Fruit fly (Drosophila melanogaster) whole organism, embryonic: ENCODE data around the gene CG34179.

Experiments used
- BEAF-32 ChIP-seq: fragments of 200-800 bp; sonication (Bioruptor generic); optimal IDR thresholded peaks from 3 replicates; lab custom pipeline; 2017; ENCODE audit warnings: missing biosample characterization, missing genetic modification characterization, mild to moderate bottlenecking, moderate library complexity, missing genetic modification reagents
- CG10366 ChIP-seq: fragments of 200-800 bp; sonication (Bioruptor generic); IDR thresholded peaks from 2 replicates; pipeline ENCODE4 v1.3.6; 2022; ENCODE audit warnings: missing biosample characterization, missing genetic modification characterization
- CG12155 ChIP-seq: fragments of 200-800 bp; sonication (Bioruptor generic); optimal IDR thresholded peaks from 3 replicates; lab custom pipeline; 2016; ENCODE audit warnings: missing biosample characterization, missing genetic modification characterization
- CG13287 ChIP-seq: fragments of 200-800 bp; sonication (Bioruptor generic); IDR thresholded peaks from 2 replicates; pipeline ENCODE4 v1.3.6; 2022; ENCODE audit warnings: missing biosample characterization, missing genetic modification characterization; ENCODE audit not compliant: partially characterized antibody
- CG14710 ChIP-seq: fragments of 200-800 bp; sonication (Bioruptor generic); optimal IDR thresholded peaks from 3 replicates; lab custom pipeline; 2019; ENCODE audit warnings: missing biosample characterization, mild to moderate bottlenecking, missing genetic modification characterization, moderate library complexity
- CG1603 ChIP-seq: fragments of 200-800 bp; sonication (Bioruptor generic); optimal IDR thresholded peaks from 2 replicates; lab custom pipeline; 2019; ENCODE audit warnings: missing biosample characterization, mild to moderate bottlenecking, missing genetic modification characterization, moderate library complexity
- CG16813 ChIP-seq: fragments of 200-800 bp; sonication (Bioruptor generic); IDR thresholded peaks from 3 replicates; pipeline ENCODE4 v1.3.6; 2022; ENCODE audit warnings: missing biosample characterization, missing genetic modification characterization; ENCODE audit not compliant: partially characterized antibody
- CG17829 ChIP-seq: fragments of 200-800 bp; optimal IDR thresholded peaks from 2 replicates; lab custom pipeline; 2019; ENCODE audit warnings: missing biosample characterization, mild to moderate bottlenecking, missing genetic modification characterization, moderate library complexity
- CG18619 ChIP-seq: fragments of 200-800 bp; sonication (Bioruptor generic); optimal IDR thresholded peaks from 3 replicates; lab custom pipeline; 2017; ENCODE audit warnings: missing biosample characterization, mild to moderate bottlenecking, missing genetic modification characterization
- CG34224 ChIP-seq: fragments of 200-800 bp; sonication (Bioruptor generic); IDR thresholded peaks from 3 replicates; pipeline ENCODE4 v1.3.6; 2022; ENCODE audit warnings: missing biosample characterization, missing genetic modification characterization; ENCODE audit not compliant: partially characterized antibody
- CG4617 ChIP-seq: fragments of 200-800 bp; sonication (Bioruptor generic); optimal IDR thresholded peaks from 3 replicates; lab custom pipeline; 2016; ENCODE audit warnings: missing biosample characterization, missing genetic modification characterization, borderline replicate concordance
- CG5180 ChIP-seq: fragments of 200-800 bp; sonication (Bioruptor generic); optimal IDR thresholded peaks from 3 replicates; lab custom pipeline; 2017; ENCODE audit warnings: missing biosample characterization, missing genetic modification characterization, mild to moderate bottlenecking, moderate library complexity, missing genetic modification reagents
- CG6254 ChIP-seq: fragments of 200-800 bp; sonication (Bioruptor generic); optimal IDR thresholded peaks from 3 replicates; lab custom pipeline; 2017; ENCODE audit warnings: mild to moderate bottlenecking, missing biosample characterization, missing genetic modification reagents, missing genetic modification characterization
- CG6791 ChIP-seq: fragments of 200-800 bp; sonication (Bioruptor generic); IDR thresholded peaks from 3 replicates; pipeline ENCODE4 v1.3.6; 2022; ENCODE audit warnings: missing biosample characterization, missing genetic modification characterization; ENCODE audit not compliant: partially characterized antibody
- Deaf1 ChIP-seq: fragments of 200-800 bp; optimal IDR thresholded peaks from 3 replicates; lab custom pipeline; 2019; ENCODE audit warnings: missing biosample characterization, mild to moderate bottlenecking, missing genetic modification characterization, moderate library complexity
- Dp ChIP-seq: fragments of 200-800 bp; sonication (Bioruptor generic); optimal IDR thresholded peaks from 2 replicates; lab custom pipeline; 2018; ENCODE audit warnings: missing biosample characterization, mild to moderate bottlenecking, missing genetic modification characterization, moderate library complexity
- Dref ChIP-seq: fragments of 200-800 bp; sonication (Bioruptor generic); IDR thresholded peaks from 2 replicates; pipeline ENCODE4 v1.3.6; 2022; ENCODE audit warnings: missing biosample characterization, missing genetic modification characterization
- E2f2 ChIP-seq: fragments of 200-800 bp; sonication (Bioruptor generic); IDR thresholded peaks from 2 replicates; pipeline ENCODE4 v1.3.6; 2022; ENCODE audit warnings: missing biosample characterization, missing genetic modification characterization
- Jarid2 ChIP-seq: fragments of 200-800 bp; sonication (Bioruptor generic); optimal IDR thresholded peaks from 3 replicates; lab custom pipeline; 2017; ENCODE audit warnings: mild to moderate bottlenecking, missing biosample characterization, missing genetic modification reagents, missing genetic modification characterization
- MESR4 ChIP-seq: fragments of 200-800 bp; sonication (Bioruptor generic); optimal IDR thresholded peaks from 2 replicates; lab custom pipeline; 2018; ENCODE audit warnings: missing biosample characterization, mild to moderate bottlenecking, missing genetic modification characterization, moderate library complexity
- Med ChIP-seq: fragments of 200-800 bp; sonication (Bioruptor generic); peaks from one replicate; lab custom pipeline; 2016; ENCODE audit warnings: missing biosample characterization, missing genetic modification characterization, mild to moderate bottlenecking, inconsistent platforms, moderate library complexity
- NFAT ChIP-seq: fragments of 200-800 bp; sonication (Bioruptor generic); IDR thresholded peaks from 2 replicates; pipeline ENCODE4 v1.3.6; 2022; ENCODE audit warnings: missing biosample characterization, missing genetic modification characterization
- Opbp ChIP-seq: fragments of 200-800 bp; sonication (Bioruptor generic); IDR thresholded peaks from 3 replicates; pipeline ENCODE4 v1.3.6; 2022; ENCODE audit warnings: missing biosample characterization, missing genetic modification characterization; ENCODE audit not compliant: partially characterized antibody
- Ravus ChIP-seq: fragments of 200-800 bp; sonication (Bioruptor generic); IDR thresholded peaks from 2 replicates; pipeline ENCODE4 v1.3.6; 2022; ENCODE audit warnings: missing biosample characterization, missing genetic modification characterization
- Sin3A ChIP-seq: fragments of >200 bp; optimal IDR thresholded peaks from 2 replicates; lab custom pipeline; 2018
- Sox102F ChIP-seq: fragments of 200-800 bp; sonication (Bioruptor generic); optimal IDR thresholded peaks from 2 replicates; lab custom pipeline; 2018; ENCODE audit warnings: missing biosample characterization, mild to moderate bottlenecking, missing genetic modification characterization, moderate library complexity
- Sry-δ ChIP-seq: fragments of 200-800 bp; sonication (Bioruptor generic); optimal IDR thresholded peaks from 2 replicates; lab custom pipeline; 2016; ENCODE audit warnings: missing biosample characterization, missing genetic modification characterization
- TFAM ChIP-seq: fragments of 200-800 bp; sonication (Bioruptor generic); optimal IDR thresholded peaks from 2 replicates; lab custom pipeline; 2017; ENCODE audit warnings: missing biosample characterization, missing genetic modification characterization, inconsistent platforms
- amos ChIP-seq: fragments of 200-800 bp; sonication (Bioruptor generic); IDR thresholded peaks from 2 replicates; pipeline ENCODE4 v1.3.6; 2022; ENCODE audit warnings: missing biosample characterization, missing genetic modification characterization; ENCODE audit not compliant: partially characterized antibody
- ara ChIP-seq: fragments of 200-800 bp; sonication (Bioruptor generic); IDR thresholded peaks from 2 replicates; pipeline ENCODE4 v1.3.6; 2022; ENCODE audit warnings: missing biosample characterization, missing genetic modification characterization
- ato ChIP-seq: fragments of 200-800 bp; sonication (Bioruptor generic); IDR thresholded peaks from 2 replicates; pipeline ENCODE4 v1.3.6; 2022; ENCODE audit warnings: missing biosample characterization, missing genetic modification characterization; ENCODE audit not compliant: partially characterized antibody
- bbx ChIP-seq: fragments of 200-800 bp; sonication (Bioruptor generic); IDR thresholded peaks from 2 replicates; pipeline ENCODE4 v1.3.6; 2022; ENCODE audit warnings: missing biosample characterization, missing genetic modification characterization; ENCODE audit not compliant: partially characterized antibody
- br ChIP-seq: fragments of >200 bp; optimal IDR thresholded peaks from 2 replicates; lab custom pipeline; 2017
- crp ChIP-seq, 2 experiments: fragments of 200-800 bp; sonication (Bioruptor generic); optimal IDR thresholded peaks; 2 replicates in 1 of 2; 3 replicates in 1 of 2; lab custom pipeline; 2017; ENCODE audit warnings: missing biosample characterization in 2 of 2, missing genetic modification characterization in 2 of 2, mild to moderate bottlenecking in 1 of 2, moderate library complexity in 1 of 2
- dati ChIP-seq: fragments of 200-800 bp; sonication (Bioruptor generic); IDR thresholded peaks from 2 replicates; pipeline ENCODE4 v1.3.6; 2022; ENCODE audit warnings: missing biosample characterization, missing genetic modification characterization
- jing ChIP-seq: fragments of 200-800 bp; sonication (Bioruptor generic); optimal IDR thresholded peaks from 2 replicates; lab custom pipeline; 2018; ENCODE audit warnings: missing biosample characterization, mild to moderate bottlenecking, missing genetic modification characterization
- jumu ChIP-seq: fragments of 200-800 bp; sonication (Bioruptor generic); optimal IDR thresholded peaks from 3 replicates; lab custom pipeline; 2016; ENCODE audit warnings: missing biosample characterization, missing genetic modification characterization
- ken ChIP-seq: fragments of 200-800 bp; sonication (Bioruptor generic); IDR thresholded peaks from 3 replicates; pipeline ENCODE4 v1.3.6; 2022; ENCODE audit warnings: missing biosample characterization, missing genetic modification characterization
- mirr ChIP-seq: fragments of 200-800 bp; sonication (Bioruptor generic); optimal IDR thresholded peaks from 3 replicates; lab custom pipeline; 2018; ENCODE audit warnings: missing biosample characterization, mild to moderate bottlenecking, missing genetic modification characterization
- nerfin-1 ChIP-seq: fragments of 200-800 bp; sonication (Bioruptor generic); optimal IDR thresholded peaks from 3 replicates; lab custom pipeline; 2019; ENCODE audit warnings: missing biosample characterization, mild to moderate bottlenecking, missing genetic modification characterization, moderate library complexity
- onecut ChIP-seq: fragments of 200-800 bp; sonication (Bioruptor generic); IDR thresholded peaks from 2 replicates; pipeline ENCODE4 v1.3.6; 2022; ENCODE audit warnings: missing biosample characterization, missing genetic modification characterization
- org-1 ChIP-seq: fragments of 200-800 bp; sonication (Bioruptor generic); optimal IDR thresholded peaks from 2 replicates; lab custom pipeline; 2017; ENCODE audit warnings: missing biosample characterization, missing genetic modification characterization
- pnt ChIP-seq: fragments of 200-800 bp; sonication (Bioruptor generic); optimal IDR thresholded peaks from 3 replicates; lab custom pipeline; 2016; ENCODE audit warnings: missing biosample characterization, missing genetic modification characterization
- pzg ChIP-seq: fragments of 200-800 bp; sonication (Bioruptor generic); optimal IDR thresholded peaks from 3 replicates; lab custom pipeline; 2018; ENCODE audit warnings: missing biosample characterization, mild to moderate bottlenecking, missing genetic modification characterization, moderate library complexity
- sd ChIP-seq: fragments of 200-800 bp; sonication (Bioruptor generic); optimal IDR thresholded peaks from 3 replicates; lab custom pipeline; 2018; ENCODE audit warnings: missing biosample characterization, mild to moderate bottlenecking, missing genetic modification characterization, moderate library complexity
- shn ChIP-seq: fragments of 200-800 bp; sonication (Bioruptor generic); optimal IDR thresholded peaks from 3 replicates; lab custom pipeline; 2016; ENCODE audit warnings: missing biosample characterization, missing genetic modification characterization
- so ChIP-seq: fragments of 200-800 bp; sonication (Bioruptor generic); IDR thresholded peaks from 3 replicates; pipeline ENCODE4 v1.3.6; 2022; ENCODE audit warnings: missing biosample characterization, missing genetic modification characterization
- stwl ChIP-seq: fragments of 200-800 bp; sonication (Bioruptor generic); optimal IDR thresholded peaks from 3 replicates; lab custom pipeline; 2018; ENCODE audit warnings: missing biosample characterization, mild to moderate bottlenecking, missing genetic modification characterization, moderate library complexity
- tin ChIP-seq: fragments of 200-800 bp; sonication (Bioruptor generic); optimal IDR thresholded peaks from 3 replicates; lab custom pipeline; 2016; ENCODE audit warnings: missing biosample characterization, missing genetic modification characterization
- unc-4 ChIP-seq: fragments of 200-800 bp; sonication (Bioruptor generic); IDR thresholded peaks from 2 replicates; pipeline ENCODE4 v1.3.6; 2022; ENCODE audit warnings: missing biosample characterization, missing genetic modification characterization; ENCODE audit not compliant: partially characterized antibody

The CG34179 gene

dm6 chr2L:6048542-6048941 lies at the start of gene CG34179, which contains the start of gene slmo:
CG34179 (minus strand) TSS chr2L:6048706.
slmo (minus strand) TSS chr2L:6048706.
- peak; percentile 74 for TF ChIP-seq sd (tag; lab: Kevin White, UChicago)
- TF ChIP-seq pnt (GFP tag; lab: Kevin White, UChicago) = no peak
- no peak for TF ChIP-seq CG10366 (GFP tag; lab: Robert Waterston, UW)
- peak; percentile 42 for TF ChIP-seq pzg (GFP tag; lab: Kevin White, UChicago)
- TF ChIP-seq dati (GFP tag; lab: Robert Waterston, UW) = no peak
- peak; percentile 12 for TF ChIP-seq CG1603 (tag; lab: Kevin White, UChicago)
- peak; percentile 43; the same call in 1 of the 3 replicates for TF ChIP-seq Opbp (GFP tag; lab: Robert Waterston, UW)
- no peak for TF ChIP-seq Med
- peak; percentile 66 for TF ChIP-seq Dref (GFP tag; lab: Robert Waterston, UW)
- TF ChIP-seq Sry-δ (GFP tag; lab: Kevin White, UChicago) = peak; percentile 33
- no peak for TF ChIP-seq ara (GFP tag; lab: Robert Waterston, UW)
- TF ChIP-seq shn (GFP tag; lab: Kevin White, UChicago) = no peak
- no peak for TF ChIP-seq Ravus (GFP tag; lab: Robert Waterston, UW)
- TF ChIP-seq tin (GFP tag; lab: Kevin White, UChicago) = no peak
- TF ChIP-seq TFAM (GFP tag; lab: Kevin White, UChicago) = no peak
- TF ChIP-seq CG18619 (GFP tag; lab: Kevin White, UChicago) = no peak
- TF ChIP-seq crp (GFP tag; optimal IDR thresholded peaks at IDR 0.05; lab: Kevin White, UChicago) = peak; percentile 2 to 90
- peak; percentile 20 for TF ChIP-seq BEAF-32
- TF ChIP-seq CG4617 = peak; percentile 32
- TF ChIP-seq CG6791 (GFP tag; lab: Robert Waterston, UW) = no peak
- 0 out of 3 replicates have a peak, but pooled peaks have one; percentile 8 for TF ChIP-seq so (GFP tag; lab: Robert Waterston, UW)
- TF ChIP-seq unc-4 = no peak
- no peak for TF ChIP-seq ato (GFP tag; lab: Robert Waterston, UW)
- TF ChIP-seq E2f2 (GFP tag; lab: Robert Waterston, UW) = peak; percentile 52
- TF ChIP-seq Dp (GFP tag; lab: Kevin White, UChicago) = peak; percentile 37
- TF ChIP-seq onecut (GFP tag; lab: Robert Waterston, UW) = peak; percentile 48; the same call in 1 of the 2 replicates
- TF ChIP-seq mirr (GFP tag; lab: Kevin White, UChicago) = no peak
- TF ChIP-seq CG14710 (tag; lab: Kevin White, UChicago) = peak; percentile 99
- TF ChIP-seq CG34224 (GFP tag; lab: Robert Waterston, UW) = 0 out of 3 replicates have a peak, but pooled peaks have one; percentile 15
- TF ChIP-seq CG16813 (GFP tag; lab: Robert Waterston, UW) = peak; percentile 22; the same call in 2 of the 3 replicates
- TF ChIP-seq CG17829 (tag; lab: Kevin White, UChicago) = no peak
- TF ChIP-seq CG12155 (GFP tag; lab: Kevin White, UChicago) = no peak
- no peak for TF ChIP-seq CG5180 (GFP tag; lab: Kevin White, UChicago)
- peak; percentile 40; the same call in 1 of the 2 replicates for TF ChIP-seq bbx
- no peak for TF ChIP-seq jing
- no peak for TF ChIP-seq br
- peak; percentile 76 for TF ChIP-seq CG6254 (GFP tag; lab: Kevin White, UChicago)
- TF ChIP-seq Sox102F (GFP tag; lab: Kevin White, UChicago) = no peak
- no peak for TF ChIP-seq jumu (GFP tag; lab: Kevin White, UChicago)
- no peak for TF ChIP-seq NFAT (GFP tag; lab: Robert Waterston, UW)
- TF ChIP-seq amos (GFP tag; lab: Robert Waterston, UW) = 0 out of 2 replicates have a peak, but pooled peaks have one; percentile 12
- no peak for TF ChIP-seq Deaf1 (tag; lab: Kevin White, UChicago)
- TF ChIP-seq ken = no peak
- TF ChIP-seq nerfin-1 (tag; lab: Kevin White, UChicago) = peak; percentile 28
- TF ChIP-seq MESR4 (GFP tag; lab: Kevin White, UChicago) = peak; percentile 41
- TF ChIP-seq Jarid2 (GFP tag; lab: Kevin White, UChicago) = no peak
- peak; percentile 50 for TF ChIP-seq CG13287 (GFP tag; lab: Robert Waterston, UW)
- TF ChIP-seq stwl = peak; percentile 2
- TF ChIP-seq Sin3A (lab: Kevin White, UChicago) = peak; percentile 13
- TF ChIP-seq org-1 (GFP tag; lab: Kevin White, UChicago) = no peak
